Worm (Caenorhabditis elegans) whole organism, L4 larva: ENCODE measurements around the gene ins-9.

Experiments
- D1046.2 ChIP-seq: fragments of 200-800 bp; sonication (Bioruptor generic); IDR thresholded peaks from 2 replicates; pipeline ENCODE4 v1.3.6; 2022; ENCODE audit warnings: missing genetic modification characterization, missing compliant biosample characterization
- F37D6.2 ChIP-seq: sonication (generic microtip); optimal IDR thresholded peaks from 2 replicates; lab custom pipeline; 2016; ENCODE audit warnings: mild to moderate bottlenecking, missing genetic modification characterization, missing compliant biosample characterization
- F44E2.7 ChIP-seq: fragments of 200-800 bp; sonication (Bioruptor generic); IDR thresholded peaks from 2 replicates; pipeline ENCODE4 v2.1.2; 2022; ENCODE audit warnings: missing genetic modification characterization, missing compliant biosample characterization
- R02D3.7 ChIP-seq: fragments of 150-350 bp; sonication (generic microtip); optimal IDR thresholded peaks from 3 replicates; lab custom pipeline; 2014; ENCODE audit warnings: missing biosample characterization, missing genetic modification characterization
- T26A8.4 ChIP-seq: fragments of 200-800 bp; sonication (Bioruptor generic); IDR thresholded peaks from 2 replicates; pipeline ENCODE4 v1.3.6; 2022; ENCODE audit warnings: missing genetic modification characterization, missing compliant biosample characterization
- Y75B8A.6 ChIP-seq: fragments of 200-800 bp; sonication (Bioruptor generic); IDR thresholded peaks from 2 replicates; pipeline ENCODE4 v1.3.6; 2022; ENCODE audit warnings: missing genetic modification reagents, missing genetic modification characterization, missing compliant biosample characterization
- ZK337.2 ChIP-seq: fragments of 200-800 bp; sonication (Bioruptor generic); IDR thresholded peaks from 2 replicates; pipeline ENCODE4 v1.3.6; 2022; ENCODE audit warnings: missing genetic modification reagents, missing genetic modification characterization, missing compliant biosample characterization
- aha-1 ChIP-seq: fragments of 150-350 bp; peaks from one replicate; lab custom pipeline; 2014; ENCODE audit warnings: missing biosample characterization, missing genetic modification characterization
- ceh-62 ChIP-seq: sonication (generic microtip); optimal IDR thresholded peaks from 2 replicates; lab custom pipeline; 2017; ENCODE audit warnings: missing biosample characterization, missing genetic modification characterization
- ceh-82 ChIP-seq: sonication (generic microtip); optimal IDR thresholded peaks from 2 replicates; lab custom pipeline; 2017; ENCODE audit warnings: missing biosample characterization, missing genetic modification characterization
- ces-1 ChIP-seq: fragments of 150-350 bp; sonication (generic microtip); optimal IDR thresholded peaks from 4 replicates; lab custom pipeline; 2014; ENCODE audit warnings: missing biosample characterization, missing genetic modification reagents, missing genetic modification characterization
- daf-8 ChIP-seq: fragments of 200-800 bp; sonication (Bioruptor generic); IDR thresholded peaks from 2 replicates; pipeline ENCODE4 v1.3.6; 2022; ENCODE audit warnings: missing genetic modification characterization, missing compliant biosample characterization
- dmd-8 ChIP-seq: fragments of 200-800 bp; sonication (Bioruptor generic); IDR thresholded peaks from 2 replicates; pipeline ENCODE4 v1.3.6; 2022; ENCODE audit warnings: missing genetic modification characterization, missing compliant biosample characterization
- dpl-1 ChIP-seq: fragments of 150-350 bp; optimal IDR thresholded peaks from 2 replicates; lab custom pipeline; 2014; ENCODE audit warnings: missing biosample characterization, missing genetic modification reagents, missing genetic modification characterization
- duxl-1 ChIP-seq: sonication (generic microtip); optimal IDR thresholded peaks from 2 replicates; lab custom pipeline; 2016; ENCODE audit warnings: mild to moderate bottlenecking, missing genetic modification characterization, moderate library complexity, missing compliant biosample characterization; ENCODE audit not compliant: poor library complexity
- egl-27 ChIP-seq: sonication (generic microtip); optimal IDR thresholded peaks from 3 replicates; lab custom pipeline; 2017; ENCODE audit warnings: missing biosample characterization, missing genetic modification reagents, missing genetic modification characterization
- egl-43 ChIP-seq: fragments of 200-800 bp; sonication (Bioruptor generic); IDR thresholded peaks from 2 replicates; pipeline ENCODE4 v1.3.6; 2022; ENCODE audit warnings: missing genetic modification reagents, missing genetic modification characterization, missing compliant biosample characterization
- hif-1 ChIP-seq, 2 experiments: sonication (generic microtip); optimal IDR thresholded peaks; 2 replicates each; lab custom pipeline; 2016 to 2017; ENCODE audit warnings: missing compliant biosample characterization in 2 of 2, missing genetic modification characterization in 2 of 2, missing genetic modification reagents in 2 of 2, missing genotype in 2 of 2, mild to moderate bottlenecking in 1 of 2
- hlh-11 ChIP-seq: fragments of 200-800 bp; sonication (Bioruptor generic); optimal IDR thresholded peaks from 2 replicates; lab custom pipeline; 2018; ENCODE audit warnings: mild to moderate bottlenecking, missing genetic modification characterization, missing compliant biosample characterization
- hlh-30 ChIP-seq: sonication (generic microtip); optimal IDR thresholded peaks from 2 replicates; lab custom pipeline; 2017; ENCODE audit warnings: antibody characterized with exemption, mild to moderate bottlenecking, missing genetic modification characterization, missing compliant biosample characterization; ENCODE audit not compliant: insufficient read depth
- jun-1 ChIP-seq: fragments of 150-350 bp; optimal IDR thresholded peaks from 2 replicates; lab custom pipeline; 2014; ENCODE audit warnings: missing biosample characterization, missing genetic modification reagents, missing genetic modification characterization
- lin-1 ChIP-seq: fragments of 200-800 bp; sonication (Bioruptor generic); IDR thresholded peaks from 2 replicates; pipeline ENCODE4 v1.3.6; 2022; ENCODE audit warnings: missing genetic modification reagents, missing genetic modification characterization, missing compliant biosample characterization
- madf-5 ChIP-seq, 2 experiments: fragments of 200-800 bp; sonication (Bioruptor generic); IDR thresholded peaks; 2 replicates each; pipeline ENCODE4 v1.3.6; 2022; ENCODE audit warnings: missing compliant biosample characterization in 2 of 2, missing genetic modification characterization in 2 of 2
- mdt-29 ChIP-seq: fragments of 200-800 bp; sonication (Bioruptor generic); IDR thresholded peaks from 2 replicates; pipeline ENCODE4 v1.3.6; 2022; ENCODE audit warnings: missing genetic modification reagents, missing genetic modification characterization, missing compliant biosample characterization
- mxl-2 ChIP-seq: fragments of 200-800 bp; sonication (Bioruptor generic); conservative IDR thresholded peaks from 2 replicates; pipeline ENCODE4 v1.3.6; 2022; ENCODE audit warnings: missing genetic modification reagents, missing genetic modification characterization, missing compliant biosample characterization
- mxl-3 ChIP-seq: fragments of 200-800 bp; sonication (Bioruptor generic); optimal IDR thresholded peaks from 2 replicates; lab custom pipeline; 2018; ENCODE audit warnings: mild to moderate bottlenecking, missing genetic modification characterization, missing compliant biosample characterization
- nhr-10 ChIP-seq: fragments of 150-350 bp; optimal IDR thresholded peaks from 2 replicates; lab custom pipeline; 2014; ENCODE audit warnings: missing biosample characterization, missing genetic modification characterization
- nhr-102 ChIP-seq: sonication (generic microtip); optimal IDR thresholded peaks from 2 replicates; lab custom pipeline; 2016; ENCODE audit warnings: mild to moderate bottlenecking, missing genetic modification characterization, moderate library complexity, missing compliant biosample characterization
- nhr-11 ChIP-seq: fragments of 150-350 bp; optimal IDR thresholded peaks from 2 replicates; lab custom pipeline; 2014; ENCODE audit warnings: missing biosample characterization, missing genetic modification characterization
- nhr-111 ChIP-seq: fragments of 200-800 bp; sonication (Bioruptor generic); optimal IDR thresholded peaks from 2 replicates; lab custom pipeline; 2018; ENCODE audit warnings: mild to moderate bottlenecking, missing genetic modification characterization, missing compliant biosample characterization
- nhr-237 ChIP-seq: sonication (generic microtip); optimal IDR thresholded peaks from 2 replicates; lab custom pipeline; 2017; ENCODE audit warnings: missing biosample characterization, missing genetic modification characterization
- nhr-25 ChIP-seq: sonication (generic microtip); optimal IDR thresholded peaks from 2 replicates; lab custom pipeline; 2017; ENCODE audit warnings: missing genetic modification characterization, mild to moderate bottlenecking, missing compliant biosample characterization, antibody characterized with exemption, moderate library complexity, borderline replicate concordance; ENCODE audit not compliant: insufficient read depth
- nhr-48 ChIP-seq: sonication (generic microtip); optimal IDR thresholded peaks from 2 replicates; lab custom pipeline; 2016; ENCODE audit warnings: mild to moderate bottlenecking, missing genetic modification characterization, missing compliant biosample characterization
- nhr-6 ChIP-seq: fragments of 150-350 bp; optimal IDR thresholded peaks from 2 replicates; lab custom pipeline; 2014; ENCODE audit warnings: missing biosample characterization, missing genetic modification characterization
- nhr-77 ChIP-seq: fragments of 150-350 bp; optimal IDR thresholded peaks from 2 replicates; lab custom pipeline; 2014; ENCODE audit warnings: missing biosample characterization, missing genetic modification characterization
- php-3 ChIP-seq: fragments of 200-800 bp; sonication (Bioruptor generic); IDR thresholded peaks from 2 replicates; pipeline ENCODE4 v1.3.6; 2022; ENCODE audit warnings: missing genetic modification reagents, missing genetic modification characterization, missing compliant biosample characterization
- rbr-2 ChIP-seq: sonication (generic microtip); optimal IDR thresholded peaks from 2 replicates; lab custom pipeline; 2016; ENCODE audit warnings: missing genotype, missing genetic modification characterization, missing compliant biosample characterization
- sdz-12 ChIP-seq: fragments of 200-800 bp; sonication (Bioruptor generic); optimal IDR thresholded peaks from 2 replicates; lab custom pipeline; 2018; ENCODE audit warnings: mild to moderate bottlenecking, missing genetic modification characterization, missing compliant biosample characterization
- unc-130 ChIP-seq: sonication (generic microtip); optimal IDR thresholded peaks from 2 replicates; lab custom pipeline; 2016; ENCODE audit warnings: missing genetic modification reagents, missing genetic modification characterization, missing compliant biosample characterization
- vab-7 ChIP-seq: fragments of 200-800 bp; sonication (Bioruptor generic); IDR thresholded peaks from 2 replicates; pipeline ENCODE4 v1.3.6; 2022; ENCODE audit warnings: missing genetic modification reagents, missing genetic modification characterization, missing compliant biosample characterization
- zag-1 ChIP-seq: fragments of 150-350 bp; optimal IDR thresholded peaks from 2 replicates; lab custom pipeline; 2014; ENCODE audit warnings: missing biosample characterization, missing genetic modification characterization
- zfp-2 ChIP-seq: sonication (generic microtip); optimal IDR thresholded peaks from 2 replicates; lab custom pipeline; 2016; ENCODE audit warnings: mild to moderate bottlenecking, missing genetic modification characterization, missing compliant biosample characterization
- zfp-3 ChIP-seq: fragments of 200-800 bp; sonication (Bioruptor generic); conservative IDR thresholded peaks from 2 replicates; pipeline ENCODE4 v1.3.6; 2022; ENCODE audit warnings: missing genetic modification reagents, missing genetic modification characterization, missing compliant biosample characterization
- zip-11 ChIP-seq: fragments of 200-800 bp; sonication (Bioruptor generic); IDR thresholded peaks from 2 replicates; pipeline ENCODE4 v1.3.6; 2022; ENCODE audit warnings: missing genetic modification characterization, missing compliant biosample characterization

Gene ins-9

DNA sequence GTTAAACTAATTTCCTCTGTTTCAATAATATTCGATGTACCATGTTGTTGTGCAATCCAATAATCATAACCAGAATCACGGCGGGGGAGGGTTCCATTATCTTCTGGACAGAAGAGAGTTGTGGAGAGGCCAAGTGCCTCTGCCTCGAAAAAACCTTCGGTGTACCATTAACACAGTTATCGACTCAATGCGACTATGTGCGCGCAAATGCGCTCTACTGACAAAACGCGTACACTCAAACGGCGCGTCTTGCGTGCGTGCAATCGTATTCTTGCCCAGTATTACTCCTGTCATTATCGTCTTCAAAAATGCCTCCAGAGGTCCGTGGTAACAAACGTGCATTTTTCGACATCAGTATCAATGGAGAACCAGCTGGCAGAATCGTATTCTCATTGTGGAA lies 44.6 kb upstream of the ins-9 start, which contains the start of gene cyn-8 (continued):
- TF ChIP-seq nhr-111 (GFP tag; lab: Kevin White, UChicago), result no peak
- TF ChIP-seq lin-1 (GFP tag; lab: Robert Waterston, UW), result no peak
- TF ChIP-seq ceh-62 (tag; lab: Kevin White, UChicago), result no peak
- no peak for TF ChIP-seq nhr-237
- no peak for TF ChIP-seq php-3 (GFP tag; lab: Robert Waterston, UW)
- TF ChIP-seq nhr-10 (tag; lab: Kevin White, UChicago), result no peak
- TF ChIP-seq dpl-1 (GFP tag; lab: Kevin White, UChicago), result peak; percentile 2
- TF ChIP-seq ces-1 (GFP tag; lab: Kevin White, UChicago), result no peak
- no peak for TF ChIP-seq F44E2.7 (GFP tag; lab: Robert Waterston, UW)
- no peak for TF ChIP-seq hif-1 (tag; optimal IDR thresholded peaks at IDR 0.05; lab: Kevin White, UChicago)
- TF ChIP-seq zip-11 (GFP tag; lab: Robert Waterston, UW), result no peak
- TF ChIP-seq nhr-48 (tag; lab: Kevin White, UChicago), result no peak
- TF ChIP-seq zag-1 (tag; lab: Kevin White, UChicago), result no peak
- no peak for TF ChIP-seq zfp-2 (tag; lab: Kevin White, UChicago)
- no peak for TF ChIP-seq Y75B8A.6 (GFP tag; lab: Robert Waterston, UW)
- TF ChIP-seq unc-130 (GFP tag; lab: Kevin White, UChicago), result no peak
- no peak for TF ChIP-seq madf-5 (GFP tag; IDR thresholded peaks at IDR 0.05; lab: Robert Waterston, UW)
- TF ChIP-seq vab-7, result peak; percentile 27; the same call in 1 of the 2 replicates
- no peak for TF ChIP-seq ZK337.2 (GFP tag; lab: Robert Waterston, UW)
- TF ChIP-seq D1046.2 (GFP tag; lab: Robert Waterston, UW), result no peak
- no peak for TF ChIP-seq nhr-11
- TF ChIP-seq hlh-11 (tag; lab: Kevin White, UChicago), result no peak
- no peak for TF ChIP-seq jun-1 (tag; lab: Kevin White, UChicago)
- TF ChIP-seq nhr-102 (tag; lab: Kevin White, UChicago), result no peak
- TF ChIP-seq rbr-2 (tag; lab: Kevin White, UChicago), result peak; percentile 23
- TF ChIP-seq nhr-6 (tag; lab: Kevin White, UChicago), result no peak
- peak; percentile 47 for TF ChIP-seq mxl-3 (GFP tag; lab: Kevin White, UChicago)
- TF ChIP-seq F37D6.2 (tag; lab: Kevin White, UChicago), result no peak
- TF ChIP-seq egl-43, result no peak
- no peak for TF ChIP-seq nhr-25 (tag; lab: Kevin White, UChicago)
- no peak for TF ChIP-seq ceh-82 (tag; lab: Kevin White, UChicago)
- 0 out of 2 replicates have a peak, but pooled peaks have one; percentile 14 for TF ChIP-seq mdt-29
- peak; percentile 5 for TF ChIP-seq nhr-77 (tag; lab: Kevin White, UChicago)
- no peak for TF ChIP-seq egl-27 (tag; lab: Kevin White, UChicago)
- no peak for TF ChIP-seq zfp-3
- no peak for TF ChIP-seq dmd-8
- no peak for TF ChIP-seq duxl-1
- no peak for TF ChIP-seq mxl-2 (GFP tag; lab: Robert Waterston, UW)
- no peak for TF ChIP-seq T26A8.4 (GFP tag; lab: Robert Waterston, UW)
- TF ChIP-seq hlh-30 (tag; lab: Kevin White, UChicago), result peak; percentile 13
- TF ChIP-seq aha-1 (tag; lab: Kevin White, UChicago), result peak; percentile 80
- TF ChIP-seq sdz-12 (GFP tag; lab: Kevin White, UChicago), result no peak
- TF ChIP-seq R02D3.7 (tag; lab: Kevin White, UChicago), result no peak
- no peak for TF ChIP-seq daf-8 (GFP tag; lab: Robert Waterston, UW)
